Worm (Caenorhabditis elegans) whole organism, L4 larva: ENCODE results near the gene F59E12.17.
A peak's percentile ranks its signal among the peaks of the same experiment; 100 is the strongest.

Experiments used
- F37D6.2 ChIP-seq: sonication (generic microtip); optimal IDR thresholded peaks from 2 replicates; lab custom pipeline; 2016; ENCODE audit warnings: mild to moderate bottlenecking, missing genetic modification characterization, missing compliant biosample characterization
- F44E2.7 ChIP-seq: fragments of 200-800 bp; sonication (Bioruptor generic); IDR thresholded peaks from 2 replicates; pipeline ENCODE4 v2.1.2; 2022; ENCODE audit warnings: missing genetic modification characterization, missing compliant biosample characterization
- T20F7.1 ChIP-seq: fragments of 200-800 bp; sonication (Bioruptor generic); optimal IDR thresholded peaks from 2 replicates; lab custom pipeline; 2018; ENCODE audit warnings: mild to moderate bottlenecking, missing genetic modification characterization, missing compliant biosample characterization
- ZK337.2 ChIP-seq: fragments of 200-800 bp; sonication (Bioruptor generic); IDR thresholded peaks from 2 replicates; pipeline ENCODE4 v1.3.6; 2022; ENCODE audit warnings: missing genetic modification reagents, missing genetic modification characterization, missing compliant biosample characterization
- aly-2 ChIP-seq: sonication (generic microtip); optimal IDR thresholded peaks from 2 replicates; lab custom pipeline; 2018; ENCODE audit warnings: missing biosample characterization, missing genetic modification characterization
- ama-1 ChIP-seq: fragments of 150-350 bp; optimal IDR thresholded peaks from 2 replicates; lab custom pipeline; 2014; ENCODE audit warnings: inconsistent platforms, mixed read lengths
- arid-1 ChIP-seq: fragments of 200-800 bp; sonication (Bioruptor generic); conservative IDR thresholded peaks from 2 replicates; pipeline ENCODE4 v1.3.6; 2022; ENCODE audit warnings: missing genetic modification reagents, missing genetic modification characterization, missing compliant biosample characterization
- ctbp-1 ChIP-seq: fragments of 200-800 bp; sonication (Bioruptor generic); IDR thresholded peaks from 2 replicates; pipeline ENCODE4 v1.3.6; 2022; ENCODE audit warnings: missing genetic modification reagents, missing genetic modification characterization, missing compliant biosample characterization
- daf-16 ChIP-seq, 3 experiments: sonication (generic microtip); optimal IDR thresholded peaks; 2 replicates each; lab custom pipeline; 2016 to 2017; ENCODE audit warnings: missing genetic modification characterization in 3 of 3, missing genetic modification reagents in 3 of 3, mild to moderate bottlenecking in 2 of 3, missing compliant biosample characterization in 2 of 3, missing biosample characterization in 1 of 3, moderate library complexity in 1 of 3
- daf-19 ChIP-seq: fragments of 200-800 bp; sonication (Bioruptor generic); conservative IDR thresholded peaks from 2 replicates; pipeline ENCODE4 v1.3.6; 2022; ENCODE audit warnings: missing genetic modification characterization, missing compliant biosample characterization
- dmd-6 ChIP-seq: fragments of 200-800 bp; sonication (Bioruptor generic); IDR thresholded peaks from 2 replicates; pipeline ENCODE4 v1.3.6; 2022; ENCODE audit warnings: missing genetic modification reagents, missing genetic modification characterization, missing compliant biosample characterization
- dmd-8 ChIP-seq: fragments of 200-800 bp; sonication (Bioruptor generic); IDR thresholded peaks from 2 replicates; pipeline ENCODE4 v1.3.6; 2022; ENCODE audit warnings: missing genetic modification characterization, missing compliant biosample characterization
- dmd-9 ChIP-seq: fragments of 200-800 bp; sonication (Bioruptor generic); IDR thresholded peaks from 2 replicates; pipeline ENCODE4 v1.3.6; 2022; ENCODE audit warnings: missing genetic modification reagents, missing genetic modification characterization, missing compliant biosample characterization
- duxl-1 ChIP-seq: sonication (generic microtip); optimal IDR thresholded peaks from 2 replicates; lab custom pipeline; 2016; ENCODE audit warnings: mild to moderate bottlenecking, missing genetic modification characterization, moderate library complexity, missing compliant biosample characterization; ENCODE audit not compliant: poor library complexity
- egl-43 ChIP-seq: fragments of 200-800 bp; sonication (Bioruptor generic); IDR thresholded peaks from 2 replicates; pipeline ENCODE4 v1.3.6; 2022; ENCODE audit warnings: missing genetic modification reagents, missing genetic modification characterization, missing compliant biosample characterization
- fos-1 ChIP-seq: fragments of 150-350 bp; optimal IDR thresholded peaks from 2 replicates; lab custom pipeline; 2014; ENCODE audit warnings: missing biosample characterization, missing genetic modification characterization
- hif-1 ChIP-seq, 2 experiments: sonication (generic microtip); optimal IDR thresholded peaks; 2 replicates each; lab custom pipeline; 2016 to 2017; ENCODE audit warnings: missing compliant biosample characterization in 2 of 2, missing genetic modification characterization in 2 of 2, missing genetic modification reagents in 2 of 2, missing genotype in 2 of 2, mild to moderate bottlenecking in 1 of 2
- lin-13 ChIP-seq: fragments of 150-350 bp; optimal IDR thresholded peaks from 2 replicates; lab custom pipeline; 2014; ENCODE audit warnings: missing biosample characterization, missing genetic modification reagents, missing genetic modification characterization
- lin-15B ChIP-seq: fragments of 150-350 bp; sonication (generic microtip); optimal IDR thresholded peaks from 3 replicates; lab custom pipeline; 2014; ENCODE audit warnings: missing biosample characterization, missing genetic modification characterization
- lin-29 ChIP-seq: fragments of 200-800 bp; sonication (Bioruptor generic); IDR thresholded peaks from 2 replicates; pipeline ENCODE4 v1.3.6; 2022; ENCODE audit warnings: missing genetic modification reagents, missing genetic modification characterization, missing compliant biosample characterization
- lin-39 ChIP-seq: fragments of 150-350 bp; optimal IDR thresholded peaks from 2 replicates; lab custom pipeline; 2014; ENCODE audit warnings: missing biosample characterization, missing genetic modification reagents, missing genetic modification characterization
- lsy-2 ChIP-seq, 2 experiments: fragments of 150-350 bp in 1 of 2; sonication (generic microtip) in 1 of 2; optimal IDR thresholded peaks; 2 replicates each; lab custom pipeline; 2014 to 2017; ENCODE audit warnings: missing biosample characterization in 2 of 2, missing genetic modification characterization in 2 of 2
- mdl-1 ChIP-seq, 2 experiments: fragments of 150-350 bp in 1 of 2; sonication (generic microtip) in 1 of 2; optimal IDR thresholded peaks; 2 replicates each; lab custom pipeline; 2014 to 2017; ENCODE audit warnings: missing biosample characterization in 2 of 2, missing genetic modification characterization in 2 of 2
- mdt-29 ChIP-seq: fragments of 200-800 bp; sonication (Bioruptor generic); IDR thresholded peaks from 2 replicates; pipeline ENCODE4 v1.3.6; 2022; ENCODE audit warnings: missing genetic modification reagents, missing genetic modification characterization, missing compliant biosample characterization
- mes-2 ChIP-seq: sonication (generic microtip); optimal IDR thresholded peaks from 2 replicates; lab custom pipeline; 2016; ENCODE audit warnings: missing genotype, mild to moderate bottlenecking, missing genetic modification characterization, missing compliant biosample characterization; ENCODE audit not compliant: poor library complexity, severe bottlenecking
- mxl-2 ChIP-seq: fragments of 200-800 bp; sonication (Bioruptor generic); conservative IDR thresholded peaks from 2 replicates; pipeline ENCODE4 v1.3.6; 2022; ENCODE audit warnings: missing genetic modification reagents, missing genetic modification characterization, missing compliant biosample characterization
- nhr-102 ChIP-seq: sonication (generic microtip); optimal IDR thresholded peaks from 2 replicates; lab custom pipeline; 2016; ENCODE audit warnings: mild to moderate bottlenecking, missing genetic modification characterization, moderate library complexity, missing compliant biosample characterization
- nhr-11 ChIP-seq: fragments of 150-350 bp; optimal IDR thresholded peaks from 2 replicates; lab custom pipeline; 2014; ENCODE audit warnings: missing biosample characterization, missing genetic modification characterization
- nhr-111 ChIP-seq: fragments of 200-800 bp; sonication (Bioruptor generic); optimal IDR thresholded peaks from 2 replicates; lab custom pipeline; 2018; ENCODE audit warnings: mild to moderate bottlenecking, missing genetic modification characterization, missing compliant biosample characterization
- nhr-237 ChIP-seq: sonication (generic microtip); optimal IDR thresholded peaks from 2 replicates; lab custom pipeline; 2017; ENCODE audit warnings: missing biosample characterization, missing genetic modification characterization
- nhr-42 ChIP-seq: fragments of 200-800 bp; sonication (Bioruptor generic); IDR thresholded peaks from 2 replicates; pipeline ENCODE4 v1.3.6; 2022; ENCODE audit warnings: missing genetic modification characterization, missing compliant biosample characterization
- nhr-76 ChIP-seq: fragments of 150-350 bp; optimal IDR thresholded peaks from 2 replicates; lab custom pipeline; 2014; ENCODE audit warnings: missing biosample characterization, missing genetic modification characterization
- nhr-77 ChIP-seq: fragments of 150-350 bp; optimal IDR thresholded peaks from 2 replicates; lab custom pipeline; 2014; ENCODE audit warnings: missing biosample characterization, missing genetic modification characterization
- pha-4 ChIP-seq, 2 experiments: fragments of 150-350 bp in 1 of 2; fragments of 200-800 bp in 1 of 2; sonication (Bioruptor generic) in 1 of 2; IDR thresholded peaks in 1 of 2; optimal IDR thresholded peaks in 1 of 2; 2 replicates each; pipeline versions ENCODE4 v1.3.6 to Lab custom; 2014 to 2022; ENCODE audit warnings: missing genetic modification characterization in 2 of 2, missing genetic modification reagents in 2 of 2, missing biosample characterization in 1 of 2, missing compliant biosample characterization in 1 of 2
- set-16 ChIP-seq: fragments of 200-800 bp; sonication (Bioruptor generic); IDR thresholded peaks from 2 replicates; pipeline ENCODE4 v1.3.6; 2022; ENCODE audit warnings: missing genetic modification reagents, missing genetic modification characterization, missing compliant biosample characterization
- snpc-1.2 ChIP-seq: fragments of 200-800 bp; sonication (Bioruptor generic); IDR thresholded peaks from 2 replicates; pipeline ENCODE4 v1.3.6; 2022; ENCODE audit warnings: missing genetic modification reagents, missing genetic modification characterization, missing compliant biosample characterization
- spr-3 ChIP-seq: fragments of 200-800 bp; sonication (Bioruptor generic); optimal IDR thresholded peaks from 2 replicates; lab custom pipeline; 2018; ENCODE audit warnings: mild to moderate bottlenecking, missing genetic modification characterization, missing compliant biosample characterization
- tag-97 ChIP-seq: fragments of 200-800 bp; sonication (Bioruptor generic); IDR thresholded peaks from 2 replicates; pipeline ENCODE4 v1.3.6; 2022; ENCODE audit warnings: missing genetic modification characterization, missing compliant biosample characterization
- unc-130 ChIP-seq: sonication (generic microtip); optimal IDR thresholded peaks from 2 replicates; lab custom pipeline; 2016; ENCODE audit warnings: missing genetic modification reagents, missing genetic modification characterization, missing compliant biosample characterization
- unc-39 ChIP-seq: sonication (generic microtip); optimal IDR thresholded peaks from 2 replicates; lab custom pipeline; 2017; ENCODE audit warnings: missing biosample characterization, missing genetic modification characterization
- unc-62 ChIP-seq, 3 experiments: fragments of 150-350 bp in 1 of 3; sonication (generic microtip); optimal IDR thresholded peaks in 2 of 3; peaks in 1 of 3; 1 replicate in 1 of 3; 2 replicates in 2 of 3; lab custom pipeline; 2014 to 2017; ENCODE audit warnings: missing biosample characterization in 3 of 3, missing genetic modification characterization in 3 of 3, missing genetic modification reagents in 3 of 3, missing genotype in 1 of 3
- vab-7 ChIP-seq: fragments of 200-800 bp; sonication (Bioruptor generic); IDR thresholded peaks from 2 replicates; pipeline ENCODE4 v1.3.6; 2022; ENCODE audit warnings: missing genetic modification reagents, missing genetic modification characterization, missing compliant biosample characterization
- zip-11 ChIP-seq: fragments of 200-800 bp; sonication (Bioruptor generic); IDR thresholded peaks from 2 replicates; pipeline ENCODE4 v1.3.6; 2022; ENCODE audit warnings: missing genetic modification characterization, missing compliant biosample characterization
- ztf-11 ChIP-seq: fragments of 150-350 bp; optimal IDR thresholded peaks from 2 replicates; lab custom pipeline; 2014; ENCODE audit warnings: missing biosample characterization, missing genetic modification characterization
- ztf-7 ChIP-seq: fragments of 150-350 bp; optimal IDR thresholded peaks from 2 replicates; lab custom pipeline; 2014; ENCODE audit warnings: missing biosample characterization, missing genetic modification characterization

Gene F59E12.17

ce11 chrII:5661735-5662177 lies 12.5 kb upstream of the F59E12.17 start (continued):
- peak; percentile 100 for TF ChIP-seq ama-1 (lab: Kevin White, UChicago)
- TF ChIP-seq lin-29: peak; percentile 89
- TF ChIP-seq ztf-11 (tag; lab: Kevin White, UChicago): peak; percentile 29
- peak; percentile 94 for TF ChIP-seq snpc-1.2 (GFP tag; lab: Robert Waterston, UW)
- TF ChIP-seq nhr-76 (tag; lab: Kevin White, UChicago): no peak
- TF ChIP-seq hif-1 (tag; optimal IDR thresholded peaks at IDR 0.05; lab: Kevin White, UChicago): peak; percentile 31 to 94
- no peak for TF ChIP-seq aly-2 (tag; lab: Kevin White, UChicago)
- TF ChIP-seq lsy-2 (tag; optimal IDR thresholded peaks at IDR 0.05; lab: Kevin White, UChicago): peak; percentile 86 to 89
- peak; percentile 94 for TF ChIP-seq mdt-29 (GFP tag; lab: Robert Waterston, UW)
- peak; percentile 90 for TF ChIP-seq dmd-6 (GFP tag; lab: Robert Waterston, UW)
- peak; percentile 88 for TF ChIP-seq ZK337.2
- peak; percentile 99 for TF ChIP-seq ctbp-1
- peak; percentile 91 for TF ChIP-seq F37D6.2
- TF ChIP-seq unc-39: no peak
- TF ChIP-seq dmd-9 (GFP tag; lab: Robert Waterston, UW): peak; percentile 80
- peak; percentile 94 for TF ChIP-seq nhr-42 (GFP tag; lab: Robert Waterston, UW)
- 0 out of 2 replicates have a peak, but pooled peaks have one; percentile 51 for TF ChIP-seq daf-19 (GFP tag; lab: Robert Waterston, UW)
- TF ChIP-seq nhr-77 (tag; lab: Kevin White, UChicago): peak; percentile 79

ce11 chrII:5660736-5661734 lies 11.8 kb upstream of the F59E12.17 start, which contains the start of the genes ift-43 and mdt-26:
ift-43 (minus strand) TSS chrII:5660786.
mdt-26 (plus strand) TSS chrII:5661181.
- TF ChIP-seq nhr-11 (tag; lab: Kevin White, UChicago) (peak; percentile 69), egl-43 (GFP tag; lab: Robert Waterston, UW) (peak; percentile 95), lin-15B (tag; lab: Kevin White, UChicago) (no peak), snpc-1.2 (GFP tag; lab: Robert Waterston, UW) (peak; percentile 75), nhr-102 (tag; lab: Kevin White, UChicago) (peak; percentile 70), lin-13 (GFP tag; lab: Kevin White, UChicago) (peak; percentile 69), tag-97 (GFP tag; lab: Robert Waterston, UW) (no peak), unc-62 (GFP tag; optimal IDR thresholded peaks at IDR 0.05 in 1 of 2; lab: Kevin White, UChicago) (peak in 1 of 2 experiments; percentile 97), unc-62 (tag; optimal IDR thresholded peaks at IDR 0.05; lab: Kevin White, UChicago) (no peak), pha-4 (GFP tag; IDR thresholded peaks at IDR 0.05; lab: Robert Waterston, UW) (peak; percentile 72; the same call in 1 of the 2 replicates), pha-4 (tag; optimal IDR thresholded peaks at IDR 0.05; lab: Kevin White, UChicago) (no peak), vab-7 (GFP tag; lab: Robert Waterston, UW) (0 out of 2 replicates have a peak, but pooled peaks have one; percentile 42), ctbp-1 (peak; percentile 92), zip-11 (GFP tag; lab: Robert Waterston, UW) (no peak), arid-1 (peak; percentile 78), set-16 (GFP tag; lab: Robert Waterston, UW) (peak; percentile 99), dmd-8 (GFP tag; lab: Robert Waterston, UW) (peak; percentile 74; the same call in 1 of the 2 replicates), nhr-237 (no peak), hif-1 (tag; optimal IDR thresholded peaks at IDR 0.05; lab: Kevin White, UChicago) (peak; percentile 31 to 69), duxl-1 (tag; lab: Kevin White, UChicago) (peak; percentile 31), fos-1 (no peak), mxl-2 (no peak), mes-2 (tag; lab: Kevin White, UChicago) (peak; percentile 74), dmd-6 (GFP tag; lab: Robert Waterston, UW) (peak; percentile 70), unc-130 (GFP tag; lab: Kevin White, UChicago) (no peak), nhr-111 (GFP tag; lab: Kevin White, UChicago) (peak; percentile 21), F44E2.7 (0 out of 2 replicates have a peak, but pooled peaks have one; percentile 41), ztf-7 (tag; lab: Kevin White, UChicago) (no peak), daf-16 (GFP tag; optimal IDR thresholded peaks at IDR 0.05; lab: Kevin White, UChicago) (peak; percentile 36 to 59), daf-16 (tag; optimal IDR thresholded peaks at IDR 0.05; lab: Kevin White, UChicago) (peak; percentile 47), T20F7.1 (no peak), mdl-1 (tag; optimal IDR thresholded peaks at IDR 0.05; lab: Kevin White, UChicago) (peak; percentile 76 to 88), lin-39 (no peak), spr-3 (GFP tag; lab: Kevin White, UChicago) (no peak)
